Worm (Caenorhabditis elegans): Measurements from ENCODE around the gene C50F7.3.

DNA sequence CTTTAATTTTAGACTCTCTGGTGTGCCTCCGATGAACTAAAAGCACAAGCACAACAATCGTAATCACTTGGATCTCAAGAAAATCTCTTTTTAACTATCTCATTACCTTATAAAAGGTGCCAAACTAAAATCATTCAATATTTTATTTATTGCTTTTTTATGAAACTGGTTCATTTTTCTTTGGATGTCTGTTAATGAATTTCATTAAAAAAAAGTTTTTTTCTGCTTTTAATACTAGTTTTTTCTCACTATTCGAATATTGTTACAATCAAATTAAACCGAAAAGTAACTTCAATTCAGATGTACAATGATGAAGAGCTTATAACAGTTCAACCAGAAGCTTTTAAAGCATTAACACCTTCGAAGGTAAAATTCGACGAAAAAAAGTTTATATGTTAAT lies 43.6 kb downstream of the C50F7.3 start, which contains the start of gene swd-2.1:
- TF ChIP-seq hnd-1 (tag; optimal IDR thresholded peaks at IDR 0.05) (no peak), ama-1 (optimal IDR thresholded peaks at IDR 0.05) (no peak), hmbx-1 (tag; optimal IDR thresholded peaks at IDR 0.05) (no peak), F13C5.2 (tag; optimal IDR thresholded peaks at IDR 0.05) (no peak), scrt-1 (GFP tag; IDR thresholded peaks at IDR 0.05) (no peak), tra-4 (tag; optimal IDR thresholded peaks at IDR 0.05) (no peak), flt-1 (GFP tag; IDR thresholded peaks at IDR 0.05) (no peak), tbx-37 (GFP tag; conservative IDR thresholded peaks at IDR 0.05) (no peak), ets-7 (tag; optimal IDR thresholded peaks at IDR 0.05) (no peak), pes-1 (GFP tag; IDR thresholded peaks at IDR 0.05) (no peak), sea-1 (GFP tag; conservative IDR thresholded peaks at IDR 0.05) (no peak), hmg-4 (GFP tag; optimal IDR thresholded peaks at IDR 0.05) (no peak), B0310.2 (tag; optimal IDR thresholded peaks at IDR 0.05) (no peak), aly-1 (tag; optimal IDR thresholded peaks at IDR 0.05) (no peak)

Measured in whole organism, early embryonic.